Fruit fly (Drosophila melanogaster): ENCODE measurements around the gene CG12278.

The CG12278 gene

DNA sequence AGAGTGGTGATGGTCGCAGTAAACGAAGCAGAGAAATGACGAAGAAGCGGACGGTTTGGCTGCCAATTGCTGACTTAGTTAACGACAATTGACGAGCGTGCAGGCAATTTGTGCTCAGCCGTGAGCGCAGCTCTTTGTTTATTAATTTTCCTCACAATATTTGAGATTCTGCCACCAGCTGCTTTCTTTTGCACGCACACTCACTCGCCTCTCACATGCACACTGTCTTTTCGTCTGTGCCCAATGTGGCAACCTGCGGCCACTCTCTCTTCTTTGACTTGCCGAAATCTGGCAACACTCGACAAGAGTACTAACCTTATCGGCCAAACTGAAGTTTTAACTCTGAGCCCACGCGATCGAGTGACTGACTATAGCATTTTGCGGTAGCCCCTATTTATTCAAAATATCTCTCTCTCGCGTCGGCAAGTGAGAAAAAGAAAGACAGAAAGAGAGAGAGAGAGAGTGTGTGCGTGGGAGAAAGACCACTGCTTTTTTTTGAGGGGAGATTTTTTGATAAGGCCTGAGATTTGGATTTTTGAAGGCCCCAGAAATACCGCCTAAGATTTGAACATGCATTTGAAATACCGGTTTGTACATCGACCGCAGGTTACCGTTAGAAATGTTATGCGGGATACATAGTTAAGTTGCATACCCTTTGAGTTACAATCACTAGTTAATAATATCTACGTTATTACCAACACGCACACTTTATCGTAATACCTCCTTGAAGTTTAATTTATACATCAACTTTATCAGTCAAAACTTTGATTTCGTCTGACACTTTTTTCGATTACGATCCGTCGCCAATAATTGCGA is 16.8 kb downstream of the CG12278 start, which contains the start of gene Mvl (continued):
- TF ChIP-seq sd (tag; optimal IDR thresholded peaks at IDR 0.05), result peak; percentile 8
- peak; percentile 54 for TF ChIP-seq hkb (optimal IDR thresholded peaks at IDR 0.05)
- 0 out of 2 replicates have a peak, but pooled peaks have one; percentile 22 for TF ChIP-seq hkb (GFP tag; IDR thresholded peaks at IDR 0.05)
- 0 out of 3 replicates have a peak, but pooled peaks have one; percentile 25 for TF ChIP-seq CG14860 (GFP tag; IDR thresholded peaks at IDR 0.05; ENCODE audit: partially characterized antibody)
- TF ChIP-seq CG1832 (GFP tag; optimal IDR thresholded peaks at IDR 0.05), result peak; percentile 74
- TF ChIP-seq chm (GFP tag; IDR thresholded peaks at IDR 0.05), result peak; percentile 55; the same call in 1 of the 2 replicates
- peak in 1 of 2 experiments; percentile 82 for TF ChIP-seq tll (GFP tag; optimal IDR thresholded peaks at IDR 0.05)
- peak; percentile 47 for TF ChIP-seq kay (GFP tag; optimal IDR thresholded peaks at IDR 0.05)
- peak; percentile 38 for TF ChIP-seq Sry-δ (GFP tag; optimal IDR thresholded peaks at IDR 0.05)
- peak; percentile 12 for TF ChIP-seq Nf-YC (tag; optimal IDR thresholded peaks at IDR 0.05)
- peak; percentile 22 for TF ChIP-seq YL-1 (GFP tag; optimal IDR thresholded peaks at IDR 0.05)
- TF ChIP-seq Dp (GFP tag; optimal IDR thresholded peaks at IDR 0.05), result peak; percentile 79
- TF ChIP-seq CG10979 (tag; optimal IDR thresholded peaks at IDR 0.05), result peak; percentile 5
- TF ChIP-seq bcd (GFP tag; optimal IDR thresholded peaks at IDR 0.05), result no peak
- TF ChIP-seq trh (GFP tag; optimal IDR thresholded peaks at IDR 0.05), result no peak
- peak; percentile 81 for TF ChIP-seq HmgZ (tag; optimal IDR thresholded peaks at IDR 0.05)
- TF ChIP-seq CG15514 (GFP tag; optimal IDR thresholded peaks at IDR 0.05), result peak; percentile 57
- TF ChIP-seq crp (GFP tag; optimal IDR thresholded peaks at IDR 0.05), result peak in 1 of 2 experiments; percentile 72
- TF ChIP-seq CG8924 (tag; optimal IDR thresholded peaks at IDR 0.05), result peak; percentile 22
- TF ChIP-seq fd3F (GFP tag; optimal IDR thresholded peaks at IDR 0.05), result no peak
- TF ChIP-seq lilli (GFP tag; optimal IDR thresholded peaks at IDR 0.05), result peak; percentile 29
- no peak for TF ChIP-seq caup (GFP tag; optimal IDR thresholded peaks at IDR 0.05; ENCODE audit: severe bottlenecking)
- no peak for TF ChIP-seq CG7963 (GFP tag; IDR thresholded peaks at IDR 0.05; ENCODE audit: partially characterized antibody)
- 0 out of 2 replicates have a peak, but pooled peaks have one; percentile 19 for TF ChIP-seq tna (GFP tag; IDR thresholded peaks at IDR 0.05; ENCODE audit: partially characterized antibody)
- TF ChIP-seq CHES-1-like (GFP tag; optimal IDR thresholded peaks at IDR 0.05), result peak; percentile 5
- TF ChIP-seq CG17186 (GFP tag; optimal IDR thresholded peaks at IDR 0.05), result peak; percentile 13
- peak; percentile 46 for TF ChIP-seq dm (GFP tag; optimal IDR thresholded peaks at IDR 0.05)
- peak; percentile 71; the same call in 2 of the 3 replicates for TF ChIP-seq zen2 (GFP tag; IDR thresholded peaks at IDR 0.05; ENCODE audit: partially characterized antibody)
- TF ChIP-seq CG16863 (GFP tag; optimal IDR thresholded peaks at IDR 0.05), result no peak
- TF ChIP-seq CG13624 (GFP tag; optimal IDR thresholded peaks at IDR 0.05), result peak; percentile 32
- TF ChIP-seq Opbp (GFP tag; IDR thresholded peaks at IDR 0.05; ENCODE audit: partially characterized antibody), result 0 out of 3 replicates have a peak, but pooled peaks have one; percentile 54
- TF ChIP-seq Ets97D (GFP tag; optimal IDR thresholded peaks at IDR 0.05), result peak; percentile 48
- TF ChIP-seq Fer3 (tag; optimal IDR thresholded peaks at IDR 0.05), result no peak
- peak; percentile 39 for TF ChIP-seq nmo (GFP tag; optimal IDR thresholded peaks at IDR 0.05)
- no peak for TF ChIP-seq Antp (GFP tag; optimal IDR thresholded peaks at IDR 0.05)
- peak in 1 of 2 experiments; percentile 73 for TF ChIP-seq eve (GFP tag; optimal IDR thresholded peaks at IDR 0.05)
- no peak for TF ChIP-seq Ssrp (tag; optimal IDR thresholded peaks at IDR 0.05)
- TF ChIP-seq CG3281 (GFP tag; optimal IDR thresholded peaks at IDR 0.05), result no peak
- TF ChIP-seq bigmax (GFP tag; optimal IDR thresholded peaks at IDR 0.05), result peak; percentile 82
- TF ChIP-seq z (GFP tag; IDR thresholded peaks at IDR 0.05), result peak; percentile 73
- peak; percentile 82 for TF ChIP-seq ftz-f1 (GFP tag; optimal IDR thresholded peaks at IDR 0.05)
- peak; percentile 43 for TF ChIP-seq HLHmδ (GFP tag; optimal IDR thresholded peaks at IDR 0.05)
- peak; percentile 4 for TF ChIP-seq grau (tag; optimal IDR thresholded peaks at IDR 0.05)
- TF ChIP-seq CG12659 (GFP tag; optimal IDR thresholded peaks at IDR 0.05), result peak; percentile 39
- TF ChIP-seq pzg (GFP tag; optimal IDR thresholded peaks at IDR 0.05), result peak; percentile 72
- peak; percentile 30 for TF ChIP-seq mirr (GFP tag; optimal IDR thresholded peaks at IDR 0.05)
- TF ChIP-seq Med (GFP tag), result peak; percentile 69
